Fruit fly (Drosophila melanogaster): ENCODE results near the gene Ahcy.

DNA sequence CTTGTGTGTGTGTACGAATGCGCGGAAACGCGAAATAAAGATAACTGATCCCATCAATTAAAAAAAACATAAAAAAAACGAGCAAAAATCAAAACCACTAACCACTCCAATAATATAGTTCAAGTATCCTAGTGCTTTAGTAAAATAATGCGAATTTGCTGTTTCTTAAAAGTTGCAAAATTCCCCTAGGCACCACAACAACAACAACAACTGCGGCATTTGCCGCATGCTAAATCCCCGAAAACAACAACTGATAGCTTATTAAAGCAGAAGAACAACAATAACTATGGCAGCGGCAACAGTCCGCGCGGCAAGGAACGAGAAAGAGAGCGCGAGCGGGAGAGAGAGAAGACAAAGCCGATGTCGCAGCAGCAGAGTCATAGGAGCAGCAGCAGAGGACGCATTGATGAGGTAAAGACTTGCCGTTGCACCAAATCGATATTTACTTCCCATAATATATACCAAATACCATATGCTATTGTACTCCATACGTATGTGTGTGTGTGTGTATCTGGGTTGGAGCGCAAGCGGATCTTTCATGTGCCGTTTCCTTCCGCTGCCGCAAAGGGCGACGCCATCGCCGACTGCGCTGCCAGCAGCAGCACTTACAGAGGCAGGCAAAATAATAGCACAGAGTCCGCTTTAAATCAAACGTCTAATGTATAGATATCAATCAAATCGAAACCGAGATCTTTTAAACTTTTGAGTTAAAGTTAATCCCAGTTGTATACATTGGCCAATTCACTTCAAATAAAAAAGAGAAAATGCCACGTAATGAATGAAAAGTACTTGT is 33.1 kb downstream of the Ahcy start:
- TF ChIP-seq usp (GFP tag; optimal IDR thresholded peaks at IDR 0.05), result no peak
- TF ChIP-seq Dll (optimal IDR thresholded peaks at IDR 0.05), result peak; percentile 18
- TF ChIP-seq psq (optimal IDR thresholded peaks at IDR 0.05), result no peak

Data from whole organism.